Fruit fly (Drosophila melanogaster) whole organism, wandering third instar larva: ENCODE data around the gene CG4080.

Experiments
- Abd-B ChIP-seq: fragments of >200 bp; optimal IDR thresholded peaks from 2 replicates; lab custom pipeline; 2017; ENCODE audit warnings: missing biosample characterization, missing genetic modification characterization
- CG32264 ChIP-seq: fragments of 200-800 bp; sonication (Bioruptor generic); optimal IDR thresholded peaks from 2 replicates; lab custom pipeline; 2016; ENCODE audit warnings: missing biosample characterization, missing genetic modification characterization
- CG9705 ChIP-seq: fragments of 200-800 bp; sonication (Bioruptor generic); optimal IDR thresholded peaks from 2 replicates; lab custom pipeline; 2018; ENCODE audit warnings: missing biosample characterization, mild to moderate bottlenecking, missing genetic modification characterization
- CrebA ChIP-seq: fragments of 200-800 bp; sonication (Bioruptor generic); optimal IDR thresholded peaks from 2 replicates; lab custom pipeline; 2016; ENCODE audit warnings: missing biosample characterization, mild to moderate bottlenecking, missing genetic modification characterization, borderline replicate concordance
- Dfd ChIP-seq: fragments of >200 bp; optimal IDR thresholded peaks from 2 replicates; lab custom pipeline; 2017; ENCODE audit warnings: missing biosample characterization, missing genetic modification characterization
- GATAd ChIP-seq: sonication (Bioruptor generic); optimal IDR thresholded peaks from 2 replicates; lab custom pipeline; 2016; ENCODE audit warnings: missing biosample characterization, missing genetic modification characterization
- HLH106 ChIP-seq: fragments of 200-800 bp; optimal IDR thresholded peaks from 3 replicates; lab custom pipeline; 2019; ENCODE audit warnings: missing biosample characterization, mild to moderate bottlenecking, missing genetic modification characterization, moderate library complexity
- Hnf4 ChIP-seq: fragments of 200-800 bp; sonication (Bioruptor generic); optimal IDR thresholded peaks from 2 replicates; lab custom pipeline; 2016; ENCODE audit warnings: missing biosample characterization, mild to moderate bottlenecking, missing genetic modification characterization
- Hr78 ChIP-seq: fragments of >200 bp; optimal IDR thresholded peaks from 2 replicates; lab custom pipeline; 2017; ENCODE audit warnings: missing biosample characterization, missing genetic modification characterization
- Hr83 ChIP-seq: fragments of 200-300 bp; sonication (Bioruptor generic); optimal IDR thresholded peaks from 2 replicates; lab custom pipeline; 2016; ENCODE audit warnings: missing biosample characterization, mild to moderate bottlenecking, missing genetic modification characterization, moderate library complexity; ENCODE audit not compliant: poor library complexity, severe bottlenecking
- Jra ChIP-seq: sonication (Bioruptor generic); optimal IDR thresholded peaks from 2 replicates; lab custom pipeline; 2016; ENCODE audit warnings: missing biosample characterization, missing genetic modification characterization
- Mio ChIP-seq: sonication (Bioruptor generic); optimal IDR thresholded peaks from 2 replicates; lab custom pipeline; 2016; ENCODE audit warnings: missing biosample characterization, missing genetic modification characterization
- N ChIP-seq: fragments of >200 bp; optimal IDR thresholded peaks from 2 replicates; lab custom pipeline; 2018; ENCODE audit warnings: missing biosample characterization, missing external identifiers, missing genetic modification characterization
- OdsH ChIP-seq: fragments of 200-800 bp; sonication (Bioruptor generic); optimal IDR thresholded peaks from 2 replicates; lab custom pipeline; 2016; ENCODE audit warnings: missing biosample characterization, mild to moderate bottlenecking, missing genetic modification characterization
- Rel ChIP-seq, 2 experiments: fragments of 200-800 bp; sonication (Bioruptor generic) in 1 of 2; optimal IDR thresholded peaks; 2 replicates in 1 of 2; 3 replicates in 1 of 2; lab custom pipeline; 2016 to 2019; ENCODE audit warnings: mild to moderate bottlenecking in 2 of 2, missing biosample characterization in 2 of 2, missing genetic modification characterization in 2 of 2, moderate library complexity in 1 of 2
- Sp1 ChIP-seq: fragments of 200-800 bp; sonication (Bioruptor generic); optimal IDR thresholded peaks from 3 replicates; lab custom pipeline; 2019; ENCODE audit warnings: missing biosample characterization, mild to moderate bottlenecking, missing genetic modification characterization, moderate library complexity
- Vsx2 ChIP-seq: fragments of 200-300, 225-300 bp; sonication (Bioruptor generic); optimal IDR thresholded peaks from 2 replicates; lab custom pipeline; 2018; ENCODE audit warnings: missing biosample characterization, missing genetic modification characterization; ENCODE audit not compliant: partially characterized antibody
- br ChIP-seq: fragments of 200-800 bp; sonication (Bioruptor generic); optimal IDR thresholded peaks from 2 replicates; lab custom pipeline; 2016; ENCODE audit warnings: missing biosample characterization, missing genetic modification characterization
- brk ChIP-seq: fragments of 200-800 bp; sonication (Bioruptor generic); optimal IDR thresholded peaks from 2 replicates; lab custom pipeline; 2016; ENCODE audit warnings: missing biosample characterization, mild to moderate bottlenecking, missing genetic modification characterization
- dl ChIP-seq, 2 experiments: fragments of 175-275, 200-275 bp in 1 of 2; fragments of 200-275 bp in 1 of 2; sonication (Bioruptor generic); optimal IDR thresholded peaks; lab custom pipeline; 2018; ENCODE audit warnings: mild to moderate bottlenecking in 2 of 2, missing biosample characterization in 2 of 2, missing genetic modification characterization in 2 of 2, moderate library complexity in 2 of 2; ENCODE audit not compliant: partially characterized antibody in 2 of 2, insufficient read depth in 1 of 2
- dmrt93B ChIP-seq: fragments of 200-800 bp; sonication (Bioruptor generic); optimal IDR thresholded peaks from 2 replicates; lab custom pipeline; 2018; ENCODE audit warnings: missing biosample characterization, mild to moderate bottlenecking, missing genetic modification characterization
- dsf ChIP-seq: sonication (Bioruptor generic); optimal IDR thresholded peaks from 2 replicates; lab custom pipeline; 2016; ENCODE audit warnings: missing biosample characterization, missing genetic modification characterization, borderline replicate concordance
- ey ChIP-seq: fragments of 200-800 bp; sonication (Bioruptor generic); optimal IDR thresholded peaks from 2 replicates; lab custom pipeline; 2016; ENCODE audit warnings: missing biosample characterization, missing genetic modification characterization
- foxo ChIP-seq, 2 experiments: fragments of 200-800 bp; sonication (Bioruptor generic); optimal IDR thresholded peaks; 2 replicates in 1 of 2; 3 replicates in 1 of 2; lab custom pipeline; 2016 to 2017; ENCODE audit warnings: missing biosample characterization in 2 of 2, missing genetic modification characterization in 2 of 2
- fru ChIP-seq: fragments of 200-800 bp; sonication (Bioruptor generic); optimal IDR thresholded peaks from 3 replicates; lab custom pipeline; 2016; ENCODE audit warnings: missing biosample characterization, mild to moderate bottlenecking, missing genetic modification characterization
- h ChIP-seq: fragments of 200-800 bp; sonication (Bioruptor generic); optimal IDR thresholded peaks from 3 replicates; lab custom pipeline; 2016; ENCODE audit warnings: missing biosample characterization, mild to moderate bottlenecking, missing genetic modification characterization
- lola ChIP-seq: fragments of >200 bp; optimal IDR thresholded peaks from 2 replicates; lab custom pipeline; 2017; ENCODE audit warnings: missing biosample characterization, missing genetic modification characterization
- pan ChIP-seq: fragments of >200 bp; optimal IDR thresholded peaks from 2 replicates; lab custom pipeline; 2017
- psq ChIP-seq: fragments of 200-800 bp; sonication (Bioruptor generic); optimal IDR thresholded peaks from 3 replicates; lab custom pipeline; 2017; ENCODE audit warnings: missing biosample characterization, mild to moderate bottlenecking, missing genetic modification characterization, moderate library complexity
- rgr ChIP-seq: fragments of 200-800 bp; sonication (Bioruptor generic); optimal IDR thresholded peaks from 3 replicates; lab custom pipeline; 2016; ENCODE audit warnings: missing biosample characterization, mild to moderate bottlenecking, missing genetic modification characterization
- sage ChIP-seq: fragments of 200-800 bp; sonication (Bioruptor generic); optimal IDR thresholded peaks from 2 replicates; lab custom pipeline; 2016; ENCODE audit warnings: missing biosample characterization, mild to moderate bottlenecking, missing genetic modification characterization
- sv ChIP-seq: fragments of 200-800 bp; sonication (Bioruptor generic); optimal IDR thresholded peaks from 3 replicates; lab custom pipeline; 2016; ENCODE audit warnings: missing biosample characterization, missing genetic modification characterization
- tai ChIP-seq: sonication (Bioruptor generic); optimal IDR thresholded peaks from 2 replicates; lab custom pipeline; 2016; ENCODE audit warnings: missing biosample characterization, missing genetic modification characterization
- usp ChIP-seq: fragments of >200 bp; optimal IDR thresholded peaks from 2 replicates; lab custom pipeline; 2017; ENCODE audit warnings: missing biosample characterization, missing genetic modification characterization
- woc ChIP-seq: sonication (Bioruptor generic); optimal IDR thresholded peaks from 2 replicates; lab custom pipeline; 2016; ENCODE audit warnings: missing biosample characterization, mild to moderate bottlenecking, missing genetic modification characterization

Gene CG4080

dm6 chr3L:9422135-9422534 lies 23.1 kb upstream of the CG4080 start:
- TF ChIP-seq Rel (GFP tag; optimal IDR thresholded peaks at IDR 0.05; lab: Kevin White, UChicago) (no peak), Rel (tag; optimal IDR thresholded peaks at IDR 0.05; lab: Kevin White, UChicago) (peak; percentile 90), Mio (no peak)

- TF ChIP-seq ey (GFP tag; lab: Kevin White, UChicago), result no peak
- no peak for TF ChIP-seq lola
- TF ChIP-seq psq (GFP tag; lab: Kevin White, UChicago), result no peak
- no peak for TF ChIP-seq sage (GFP tag; lab: Kevin White, UChicago)
- TF ChIP-seq fru, result no peak
- TF ChIP-seq CG9705, result no peak
Measured at dm6 chr3L:9421621-9422020, 22.6 kb upstream of the CG4080 start.

DNA sequence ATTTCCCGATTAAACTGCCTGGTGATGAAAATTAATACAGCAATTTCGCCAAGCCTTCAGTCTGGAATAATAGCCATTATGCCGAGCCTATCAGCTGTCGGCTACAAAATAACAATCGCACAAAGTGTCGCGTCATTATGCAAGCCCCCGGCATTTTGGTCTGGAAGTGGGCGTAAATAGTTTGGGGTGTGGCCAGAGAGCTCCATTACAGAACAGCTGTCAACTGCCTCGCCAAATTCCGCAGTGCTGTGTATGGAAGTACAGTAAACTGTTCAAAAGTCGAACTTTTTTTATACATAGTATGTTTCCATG lies 21.7 kb upstream of the CG4080 start:
- TF ChIP-seq OdsH (GFP tag; lab: Kevin White, UChicago) (no peak), N (GFP tag; lab: Kevin White, UChicago) (no peak), lola (no peak), pan (lab: Kevin White, UChicago) (no peak), Dfd (GFP tag; lab: Kevin White, UChicago) (no peak), CG32264 (GFP tag; lab: Kevin White, UChicago) (no peak)

DNA sequence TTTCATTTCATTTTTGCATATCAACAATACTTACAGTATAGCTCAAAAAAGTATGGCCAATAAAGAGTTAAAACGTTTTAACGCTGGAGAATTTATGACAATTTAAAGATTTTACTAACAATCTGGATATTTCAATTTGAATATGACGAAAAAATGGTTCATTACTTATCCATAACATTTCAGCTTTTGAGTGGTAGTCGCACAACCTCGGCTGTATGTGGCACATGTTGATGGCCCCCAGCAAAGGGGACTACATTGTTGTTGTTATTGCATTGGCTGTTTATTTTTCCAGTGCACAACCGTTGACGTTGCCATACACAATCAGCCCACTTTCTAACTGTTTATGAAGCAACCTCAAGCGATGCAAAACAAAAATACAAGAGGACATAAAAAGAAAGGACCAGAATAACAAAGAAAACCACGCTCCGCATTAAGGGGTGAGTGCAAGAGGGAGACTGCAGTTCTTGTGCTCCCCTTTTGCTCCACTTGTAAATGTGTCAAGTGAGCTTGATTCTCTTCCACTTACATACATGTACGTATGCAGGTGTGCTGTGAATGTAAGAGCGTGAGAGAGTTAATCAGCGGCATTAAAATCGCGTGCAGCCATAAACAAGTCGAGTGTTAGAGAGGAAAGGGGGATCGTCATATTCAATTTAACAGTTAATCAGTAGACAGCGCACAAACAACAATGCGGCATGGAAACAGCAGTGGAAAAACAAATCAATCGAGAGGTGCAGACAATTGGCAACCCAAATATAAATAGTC lies 21.2 kb upstream of the CG4080 start:
- TF ChIP-seq sv, result no peak
- TF ChIP-seq foxo (GFP tag; optimal IDR thresholded peaks at IDR 0.05; lab: Kevin White, UChicago), result peak; percentile 60 to 92
- TF ChIP-seq HLH106, result peak; percentile 91
- peak; percentile 86 for TF ChIP-seq CG32264 (GFP tag; lab: Kevin White, UChicago)
- TF ChIP-seq Rel (GFP tag; optimal IDR thresholded peaks at IDR 0.05; lab: Kevin White, UChicago), result peak; percentile 46
- TF ChIP-seq Rel (tag; optimal IDR thresholded peaks at IDR 0.05; lab: Kevin White, UChicago), result peak; percentile 66
- peak; percentile 90 for TF ChIP-seq h (GFP tag; lab: Kevin White, UChicago)
- TF ChIP-seq fru, result peak; percentile 94
- no peak for TF ChIP-seq dl (GFP tag; optimal IDR thresholded peaks at IDR 0.05; lab: Kevin White, UChicago; ENCODE audit: insufficient read depth in 1 of 2, partially characterized antibody in 2 of 2)
- peak; percentile 80 for TF ChIP-seq dmrt93B (GFP tag; lab: Kevin White, UChicago)
- no peak for TF ChIP-seq N (GFP tag; lab: Kevin White, UChicago)
- TF ChIP-seq CrebA (GFP tag; lab: Kevin White, UChicago), result no peak
- peak; percentile 87 for TF ChIP-seq Hnf4 (GFP tag; lab: Kevin White, UChicago)
- TF ChIP-seq Hr83, result no peak
- no peak for TF ChIP-seq Vsx2 (GFP tag; lab: Kevin White, UChicago)
- TF ChIP-seq Hr78 (GFP tag; lab: Kevin White, UChicago), result no peak
- peak; percentile 88 for TF ChIP-seq Jra (GFP tag; lab: Kevin White, UChicago)
- peak; percentile 71 for TF ChIP-seq sage (GFP tag; lab: Kevin White, UChicago)
- peak; percentile 93 for TF ChIP-seq ey (GFP tag; lab: Kevin White, UChicago)
- TF ChIP-seq usp (GFP tag; lab: Kevin White, UChicago), result no peak
- peak; percentile 78 for TF ChIP-seq tai
- peak; percentile 62 for TF ChIP-seq CG9705
- peak; percentile 27 for TF ChIP-seq dsf (GFP tag; lab: Kevin White, UChicago)
- TF ChIP-seq woc (GFP tag; lab: Kevin White, UChicago), result peak; percentile 77
- TF ChIP-seq GATAd (GFP tag; lab: Kevin White, UChicago), result peak; percentile 12
- no peak for TF ChIP-seq pan (lab: Kevin White, UChicago)
- peak; percentile 88 for TF ChIP-seq rgr (GFP tag; lab: Kevin White, UChicago)
- peak; percentile 90 for TF ChIP-seq OdsH (GFP tag; lab: Kevin White, UChicago)
- TF ChIP-seq Mio, result peak; percentile 27
- TF ChIP-seq brk (GFP tag; lab: Kevin White, UChicago), result peak; percentile 38
- TF ChIP-seq psq (GFP tag; lab: Kevin White, UChicago), result peak; percentile 86
- TF ChIP-seq br (GFP tag; lab: Kevin White, UChicago), result peak; percentile 95
- peak; percentile 90 for TF ChIP-seq Sp1 (GFP tag; lab: Kevin White, UChicago)
- TF ChIP-seq Abd-B, result no peak
